Worm (Caenorhabditis elegans): ENCODE results near the gene oac-54.

oac-54 gene

DNA sequence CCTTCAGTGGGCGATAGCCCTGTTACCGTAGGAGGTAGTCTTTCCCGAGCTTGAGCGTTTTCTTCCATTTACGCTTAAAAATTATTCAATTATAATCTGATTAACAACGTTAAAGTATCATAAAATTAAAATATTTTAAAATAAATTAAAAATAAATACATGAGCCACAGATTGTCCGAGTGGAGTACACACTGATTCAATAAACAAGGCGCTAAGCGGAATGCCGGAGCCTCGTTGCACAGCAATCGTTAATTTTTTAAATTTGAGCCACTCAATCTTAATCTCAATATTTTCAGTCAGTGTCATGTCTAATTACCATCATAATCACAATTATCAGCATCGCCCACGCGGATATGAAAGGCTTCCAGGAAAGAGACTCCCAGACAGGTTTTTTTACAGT lies 19.2 kb downstream of the oac-54 start, which contains the start of the genes sec-5 and pir-1:
Gene sec-5 (minus strand): TSS at position 73 of the 400 bp plus-strand sequence.
Gene pir-1 (plus strand): TSS at position 221 of the 400 bp plus-strand sequence.
- no peak for TF ChIP-seq mab-5 (tag; optimal IDR thresholded peaks at IDR 0.05)
- no peak for TF ChIP-seq ceh-82 (tag; optimal IDR thresholded peaks at IDR 0.05)
- peak; percentile 35 for TF ChIP-seq nhr-25 (tag; optimal IDR thresholded peaks at IDR 0.05)
- TF ChIP-seq fos-1 (tag; optimal IDR thresholded peaks at IDR 0.05): peak; percentile 33
- TF ChIP-seq gmeb-1 (tag; optimal IDR thresholded peaks at IDR 0.05): peak; percentile 41
- TF ChIP-seq C34F6.9 (tag; optimal IDR thresholded peaks at IDR 0.05): peak; percentile 53
- TF ChIP-seq lsy-2 (tag; optimal IDR thresholded peaks at IDR 0.05): peak; percentile 18 to 71
- TF ChIP-seq unc-55 (GFP tag; optimal IDR thresholded peaks at IDR 0.05): peak; percentile 72
- no peak for TF ChIP-seq nhr-21 (tag; optimal IDR thresholded peaks at IDR 0.05)
- peak; percentile 5 for TF ChIP-seq sma-9 (GFP tag; optimal IDR thresholded peaks at IDR 0.05)
- no peak for TF ChIP-seq sma-9 (tag; optimal IDR thresholded peaks at IDR 0.05)

DNA sequence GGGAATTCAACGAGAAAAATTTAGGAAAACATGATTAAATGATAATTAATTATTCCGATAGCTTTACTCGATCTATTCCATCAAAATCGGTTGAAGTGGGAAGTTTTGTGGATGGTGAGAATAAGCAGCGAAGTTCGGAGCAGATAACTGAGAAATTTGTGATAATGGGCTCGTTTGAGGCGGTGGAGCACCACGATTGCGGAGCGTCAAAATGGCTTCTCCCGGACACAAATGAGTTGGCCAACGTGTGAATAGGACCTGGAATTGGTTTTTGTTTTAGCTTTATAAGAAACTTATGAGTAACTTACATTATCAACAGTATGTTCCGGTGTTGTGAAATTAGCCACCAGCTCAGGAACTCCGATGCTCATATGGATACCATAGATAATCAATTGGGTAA lies 20.9 kb downstream of the oac-54 start:
- TF ChIP-seq nhr-237 (tag; optimal IDR thresholded peaks at IDR 0.05) (no peak), sma-9 (GFP tag; optimal IDR thresholded peaks at IDR 0.05) (no peak), sma-9 (tag; optimal IDR thresholded peaks at IDR 0.05) (no peak), elt-1 (tag; optimal IDR thresholded peaks at IDR 0.05) (no peak), R02D3.7 (tag; optimal IDR thresholded peaks at IDR 0.05) (no peak), nhr-23 (tag; optimal IDR thresholded peaks at IDR 0.05) (no peak), snpc-4 (tag; optimal IDR thresholded peaks at IDR 0.05) (no peak), alr-1 (tag; optimal IDR thresholded peaks at IDR 0.05) (no peak), unc-62 (GFP tag; optimal IDR thresholded peaks at IDR 0.05) (no peak)

DNA sequence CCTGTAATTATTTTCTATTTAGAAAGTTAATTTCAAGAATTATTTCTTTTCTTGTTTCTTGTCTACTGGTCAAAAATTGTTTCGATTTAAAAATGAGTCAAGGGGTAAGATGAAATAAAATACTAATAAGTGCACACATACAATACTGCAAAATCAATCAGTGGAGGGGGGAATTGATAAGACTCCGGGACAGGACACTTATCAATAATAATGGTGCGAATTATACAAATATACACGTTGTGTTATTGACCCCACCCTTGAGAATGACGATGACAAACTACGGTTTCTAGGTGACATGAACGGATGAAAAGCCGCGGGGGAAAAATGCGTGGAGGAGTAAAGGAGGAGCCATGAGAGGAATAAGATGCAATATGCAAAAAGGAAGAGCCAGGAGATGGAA lies 23.2 kb downstream of the oac-54 start:
- TF ChIP-seq fos-1 (tag; optimal IDR thresholded peaks at IDR 0.05): peak; percentile 92
- TF ChIP-seq ama-1 (optimal IDR thresholded peaks at IDR 0.05): no peak
- no peak for TF ChIP-seq elt-1 (tag; optimal IDR thresholded peaks at IDR 0.05)

DNA sequence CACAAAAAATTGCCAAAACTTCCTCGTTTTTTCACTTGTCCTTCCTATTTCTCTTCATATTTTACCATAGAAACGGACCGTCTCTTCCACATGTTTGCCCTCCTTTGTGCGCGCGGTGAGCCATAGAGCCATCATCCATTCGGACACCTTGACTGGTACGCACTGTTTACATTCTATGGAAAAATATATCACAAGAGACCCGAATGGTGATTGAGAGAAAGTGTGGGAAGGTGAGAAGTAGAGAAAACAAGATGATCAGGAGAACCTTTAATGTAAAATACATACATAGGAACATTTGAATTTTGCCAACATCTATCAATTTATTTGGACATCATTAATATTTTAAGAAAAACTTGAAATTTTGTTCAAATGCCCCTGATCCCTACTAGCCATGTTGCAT lies 28.0 kb downstream of the oac-54 start:
- no peak for TF ChIP-seq lin-11 (tag; optimal IDR thresholded peaks at IDR 0.05)
- no peak for TF ChIP-seq C34F6.9 (tag; optimal IDR thresholded peaks at IDR 0.05)
- TF ChIP-seq crh-2 (tag; optimal IDR thresholded peaks at IDR 0.05): no peak
- TF ChIP-seq nhr-23 (tag; optimal IDR thresholded peaks at IDR 0.05): no peak
- TF ChIP-seq lin-13 (GFP tag; optimal IDR thresholded peaks at IDR 0.05): no peak
- TF ChIP-seq ama-1 (optimal IDR thresholded peaks at IDR 0.05): no peak
- TF ChIP-seq lin-39 (tag; optimal IDR thresholded peaks at IDR 0.05): no peak

DNA sequence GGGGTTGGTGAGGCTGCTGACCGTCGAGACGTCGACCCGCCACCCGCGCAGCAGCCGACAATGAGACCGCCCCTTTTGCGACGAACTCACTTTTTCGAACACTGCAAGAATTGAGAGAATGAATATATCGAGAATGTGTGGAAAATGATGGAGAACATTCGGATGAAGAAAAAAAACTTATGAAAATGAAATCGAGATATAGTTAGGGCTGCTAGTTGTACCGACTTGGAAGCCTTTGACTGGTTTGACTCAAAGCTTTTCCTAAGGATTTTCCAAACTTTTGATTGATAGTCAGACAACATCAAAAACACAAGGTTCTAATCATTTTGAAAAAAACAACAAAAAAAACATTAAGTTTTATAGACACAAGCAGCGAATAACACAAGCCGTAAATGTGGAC lies 30.5 kb downstream of the oac-54 start, which contains the start of gene sym-2:
Gene sym-2 (minus strand): TSS at position 101 of the 400 bp plus-strand sequence.
- TF ChIP-seq ama-1 (optimal IDR thresholded peaks at IDR 0.05): no peak
- TF ChIP-seq zag-1 (tag; optimal IDR thresholded peaks at IDR 0.05): no peak
- no peak for TF ChIP-seq C34F6.9 (tag; optimal IDR thresholded peaks at IDR 0.05)
- no peak for TF ChIP-seq ztf-11 (tag; optimal IDR thresholded peaks at IDR 0.05)
- no peak for TF ChIP-seq nhr-12 (tag; optimal IDR thresholded peaks at IDR 0.05)
- TF ChIP-seq lsy-2 (tag; optimal IDR thresholded peaks at IDR 0.05): no peak
- no peak for TF ChIP-seq ztf-1 (GFP tag; conservative IDR thresholded peaks at IDR 0.05)
- TF ChIP-seq unc-62 (GFP tag; optimal IDR thresholded peaks at IDR 0.05): no peak
- no peak for TF ChIP-seq R02D3.7 (tag; optimal IDR thresholded peaks at IDR 0.05)
- no peak for TF ChIP-seq aly-2 (tag; optimal IDR thresholded peaks at IDR 0.05)
- no peak for TF ChIP-seq peb-1 (tag; optimal IDR thresholded peaks at IDR 0.05)
- no peak for TF ChIP-seq nhr-25 (tag; optimal IDR thresholded peaks at IDR 0.05)
- TF ChIP-seq gmeb-1 (tag; optimal IDR thresholded peaks at IDR 0.05): no peak
- no peak for TF ChIP-seq mdl-1 (tag; optimal IDR thresholded peaks at IDR 0.05)
- no peak for TF ChIP-seq ceh-16 (tag; optimal IDR thresholded peaks at IDR 0.05)
- TF ChIP-seq dmd-4 (tag; optimal IDR thresholded peaks at IDR 0.05): no peak
- no peak for TF ChIP-seq lin-11 (tag; optimal IDR thresholded peaks at IDR 0.05)
- no peak for TF ChIP-seq nhr-11 (tag; optimal IDR thresholded peaks at IDR 0.05)
- TF ChIP-seq F13H6.1 (tag; optimal IDR thresholded peaks at IDR 0.05): no peak

DNA sequence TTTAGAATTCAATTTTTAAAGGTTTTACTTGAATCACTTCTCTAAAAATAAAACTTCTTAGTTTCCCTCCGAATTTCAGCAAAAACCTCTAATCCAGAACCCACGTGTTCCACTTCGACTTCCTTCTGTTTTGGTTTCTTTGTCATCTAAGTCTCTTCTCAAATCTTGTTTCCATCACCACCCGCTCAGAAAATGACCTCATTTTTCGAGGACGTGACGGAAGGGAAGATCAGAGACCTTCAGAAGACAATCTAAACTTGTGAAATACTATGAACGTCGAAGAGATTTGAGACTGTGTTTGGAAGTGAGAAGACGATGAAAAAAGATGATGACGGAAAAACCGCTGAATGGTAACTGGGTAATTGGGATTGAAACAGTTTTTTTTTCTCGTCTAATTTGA lies 31.7 kb downstream of the oac-54 start:
- TF ChIP-seq ceh-82 (tag; optimal IDR thresholded peaks at IDR 0.05) (no peak), nhr-11 (tag; optimal IDR thresholded peaks at IDR 0.05) (no peak), F13H6.1 (tag; optimal IDR thresholded peaks at IDR 0.05) (no peak), aly-2 (tag; optimal IDR thresholded peaks at IDR 0.05) (no peak), egl-27 (tag; optimal IDR thresholded peaks at IDR 0.05) (peak; percentile 15), C34F6.9 (tag; optimal IDR thresholded peaks at IDR 0.05) (no peak), nhr-10 (tag; optimal IDR thresholded peaks at IDR 0.05) (no peak), mdl-1 (tag; optimal IDR thresholded peaks at IDR 0.05) (no peak), ztf-1 (GFP tag; conservative IDR thresholded peaks at IDR 0.05) (no peak), peb-1 (tag; optimal IDR thresholded peaks at IDR 0.05) (no peak), elt-3 (tag; optimal IDR thresholded peaks at IDR 0.05) (no peak), dmd-4 (tag; optimal IDR thresholded peaks at IDR 0.05) (no peak), skn-1 (tag; optimal IDR thresholded peaks at IDR 0.05) (no peak), nhr-237 (tag; optimal IDR thresholded peaks at IDR 0.05) (no peak), zag-1 (tag; optimal IDR thresholded peaks at IDR 0.05) (no peak), nhr-25 (tag; optimal IDR thresholded peaks at IDR 0.05) (peak; percentile 68), nhr-77 (tag; optimal IDR thresholded peaks at IDR 0.05) (no peak), sma-9 (GFP tag; optimal IDR thresholded peaks at IDR 0.05) (peak; percentile 5), sma-9 (tag; optimal IDR thresholded peaks at IDR 0.05) (no peak), blmp-1 (tag; optimal IDR thresholded peaks at IDR 0.05; ENCODE audit: insufficient read depth) (no peak), nhr-6 (tag; optimal IDR thresholded peaks at IDR 0.05) (no peak), ama-1 (optimal IDR thresholded peaks at IDR 0.05) (no peak), gmeb-1 (tag; optimal IDR thresholded peaks at IDR 0.05) (no peak), mab-5 (tag; optimal IDR thresholded peaks at IDR 0.05) (no peak), snpc-4 (tag; optimal IDR thresholded peaks at IDR 0.05) (no peak)

Measured in whole organism, L2 larva.